Worm (Caenorhabditis elegans) whole organism, L4 larva: Measurements from ENCODE around the gene rib-1.

Experiments
- F10B5.3 ChIP-seq: sonication (generic microtip); optimal IDR thresholded peaks from 2 replicates; lab custom pipeline; 2016; ENCODE audit warnings: mild to moderate bottlenecking, missing genetic modification characterization, missing compliant biosample characterization
- R02D3.7 ChIP-seq: fragments of 150-350 bp; sonication (generic microtip); optimal IDR thresholded peaks from 3 replicates; lab custom pipeline; 2014; ENCODE audit warnings: missing biosample characterization, missing genetic modification characterization
- T20F7.1 ChIP-seq: fragments of 200-800 bp; sonication (Bioruptor generic); optimal IDR thresholded peaks from 2 replicates; lab custom pipeline; 2018; ENCODE audit warnings: mild to moderate bottlenecking, missing genetic modification characterization, missing compliant biosample characterization
- T26A8.4 ChIP-seq: fragments of 200-800 bp; sonication (Bioruptor generic); IDR thresholded peaks from 2 replicates; pipeline ENCODE4 v1.3.6; 2022; ENCODE audit warnings: missing genetic modification characterization, missing compliant biosample characterization
- Y105C5A.15 ChIP-seq: fragments of 200-800 bp; sonication (Bioruptor generic); IDR thresholded peaks from 2 replicates; pipeline ENCODE4 v1.3.6; 2022; ENCODE audit warnings: missing genetic modification characterization, missing compliant biosample characterization
- Y75B8A.6 ChIP-seq: fragments of 200-800 bp; sonication (Bioruptor generic); IDR thresholded peaks from 2 replicates; pipeline ENCODE4 v1.3.6; 2022; ENCODE audit warnings: missing genetic modification reagents, missing genetic modification characterization, missing compliant biosample characterization
- ZK337.2 ChIP-seq: fragments of 200-800 bp; sonication (Bioruptor generic); IDR thresholded peaks from 2 replicates; pipeline ENCODE4 v1.3.6; 2022; ENCODE audit warnings: missing genetic modification reagents, missing genetic modification characterization, missing compliant biosample characterization
- daf-16 ChIP-seq, 3 experiments: sonication (generic microtip); optimal IDR thresholded peaks; 2 replicates each; lab custom pipeline; 2016 to 2017; ENCODE audit warnings: missing genetic modification characterization in 3 of 3, missing genetic modification reagents in 3 of 3, mild to moderate bottlenecking in 2 of 3, missing compliant biosample characterization in 2 of 3, missing biosample characterization in 1 of 3, moderate library complexity in 1 of 3
- daf-19 ChIP-seq: fragments of 200-800 bp; sonication (Bioruptor generic); conservative IDR thresholded peaks from 2 replicates; pipeline ENCODE4 v1.3.6; 2022; ENCODE audit warnings: missing genetic modification characterization, missing compliant biosample characterization
- dmd-6 ChIP-seq: fragments of 200-800 bp; sonication (Bioruptor generic); IDR thresholded peaks from 2 replicates; pipeline ENCODE4 v1.3.6; 2022; ENCODE audit warnings: missing genetic modification reagents, missing genetic modification characterization, missing compliant biosample characterization
- dpl-1 ChIP-seq: fragments of 150-350 bp; optimal IDR thresholded peaks from 2 replicates; lab custom pipeline; 2014; ENCODE audit warnings: missing biosample characterization, missing genetic modification reagents, missing genetic modification characterization
- duxl-1 ChIP-seq: sonication (generic microtip); optimal IDR thresholded peaks from 2 replicates; lab custom pipeline; 2016; ENCODE audit warnings: mild to moderate bottlenecking, missing genetic modification characterization, moderate library complexity, missing compliant biosample characterization; ENCODE audit not compliant: poor library complexity
- dve-1 ChIP-seq: sonication (generic microtip); optimal IDR thresholded peaks from 2 replicates; lab custom pipeline; 2017; ENCODE audit warnings: antibody characterized with exemption, mild to moderate bottlenecking, missing genetic modification characterization, missing compliant biosample characterization; ENCODE audit not compliant: insufficient read depth
- egl-43 ChIP-seq: fragments of 200-800 bp; sonication (Bioruptor generic); IDR thresholded peaks from 2 replicates; pipeline ENCODE4 v1.3.6; 2022; ENCODE audit warnings: missing genetic modification reagents, missing genetic modification characterization, missing compliant biosample characterization
- fkh-10 ChIP-seq: fragments of 150-350 bp; optimal IDR thresholded peaks from 2 replicates; lab custom pipeline; 2014; ENCODE audit warnings: missing biosample characterization, missing genetic modification reagents, missing genetic modification characterization
- hif-1 ChIP-seq, 2 experiments: sonication (generic microtip); optimal IDR thresholded peaks; 2 replicates each; lab custom pipeline; 2016 to 2017; ENCODE audit warnings: missing compliant biosample characterization in 2 of 2, missing genetic modification characterization in 2 of 2, missing genetic modification reagents in 2 of 2, missing genotype in 2 of 2, mild to moderate bottlenecking in 1 of 2
- hlh-11 ChIP-seq: fragments of 200-800 bp; sonication (Bioruptor generic); optimal IDR thresholded peaks from 2 replicates; lab custom pipeline; 2018; ENCODE audit warnings: mild to moderate bottlenecking, missing genetic modification characterization, missing compliant biosample characterization
- hlh-30 ChIP-seq: sonication (generic microtip); optimal IDR thresholded peaks from 2 replicates; lab custom pipeline; 2017; ENCODE audit warnings: antibody characterized with exemption, mild to moderate bottlenecking, missing genetic modification characterization, missing compliant biosample characterization; ENCODE audit not compliant: insufficient read depth
- lin-13 ChIP-seq: fragments of 150-350 bp; optimal IDR thresholded peaks from 2 replicates; lab custom pipeline; 2014; ENCODE audit warnings: missing biosample characterization, missing genetic modification reagents, missing genetic modification characterization
- lin-38 ChIP-seq: fragments of 200-800 bp; sonication (Bioruptor generic); IDR thresholded peaks from 2 replicates; pipeline ENCODE4 v1.3.6; 2022; ENCODE audit warnings: missing genetic modification reagents, missing genetic modification characterization, missing compliant biosample characterization
- lsy-2 ChIP-seq, 2 experiments: fragments of 150-350 bp in 1 of 2; sonication (generic microtip) in 1 of 2; optimal IDR thresholded peaks; 2 replicates each; lab custom pipeline; 2014 to 2017; ENCODE audit warnings: missing biosample characterization in 2 of 2, missing genetic modification characterization in 2 of 2
- mdl-1 ChIP-seq, 2 experiments: fragments of 150-350 bp in 1 of 2; sonication (generic microtip) in 1 of 2; optimal IDR thresholded peaks; 2 replicates each; lab custom pipeline; 2014 to 2017; ENCODE audit warnings: missing biosample characterization in 2 of 2, missing genetic modification characterization in 2 of 2
- mep-1 ChIP-seq: fragments of 150-350 bp; sonication (generic microtip); optimal IDR thresholded peaks from 3 replicates; lab custom pipeline; 2014; ENCODE audit warnings: missing biosample characterization, missing genetic modification characterization
- mes-2 ChIP-seq: sonication (generic microtip); optimal IDR thresholded peaks from 2 replicates; lab custom pipeline; 2016; ENCODE audit warnings: missing genotype, mild to moderate bottlenecking, missing genetic modification characterization, missing compliant biosample characterization; ENCODE audit not compliant: poor library complexity, severe bottlenecking
- mxl-2 ChIP-seq: fragments of 200-800 bp; sonication (Bioruptor generic); conservative IDR thresholded peaks from 2 replicates; pipeline ENCODE4 v1.3.6; 2022; ENCODE audit warnings: missing genetic modification reagents, missing genetic modification characterization, missing compliant biosample characterization
- mxl-3 ChIP-seq: fragments of 200-800 bp; sonication (Bioruptor generic); optimal IDR thresholded peaks from 2 replicates; lab custom pipeline; 2018; ENCODE audit warnings: mild to moderate bottlenecking, missing genetic modification characterization, missing compliant biosample characterization
- nhr-28 ChIP-seq: fragments of 150-350 bp; optimal IDR thresholded peaks from 2 replicates; lab custom pipeline; 2014; ENCODE audit warnings: missing biosample characterization, missing genetic modification characterization
- nhr-6 ChIP-seq: fragments of 150-350 bp; optimal IDR thresholded peaks from 2 replicates; lab custom pipeline; 2014; ENCODE audit warnings: missing biosample characterization, missing genetic modification characterization
- nhr-77 ChIP-seq: fragments of 150-350 bp; optimal IDR thresholded peaks from 2 replicates; lab custom pipeline; 2014; ENCODE audit warnings: missing biosample characterization, missing genetic modification characterization
- pha-4 ChIP-seq, 2 experiments: fragments of 150-350 bp in 1 of 2; fragments of 200-800 bp in 1 of 2; sonication (Bioruptor generic) in 1 of 2; IDR thresholded peaks in 1 of 2; optimal IDR thresholded peaks in 1 of 2; 2 replicates each; pipeline versions ENCODE4 v1.3.6 to Lab custom; 2014 to 2022; ENCODE audit warnings: missing genetic modification characterization in 2 of 2, missing genetic modification reagents in 2 of 2, missing biosample characterization in 1 of 2, missing compliant biosample characterization in 1 of 2
- rbr-2 ChIP-seq: sonication (generic microtip); optimal IDR thresholded peaks from 2 replicates; lab custom pipeline; 2016; ENCODE audit warnings: missing genotype, missing genetic modification characterization, missing compliant biosample characterization
- set-16 ChIP-seq: fragments of 200-800 bp; sonication (Bioruptor generic); IDR thresholded peaks from 2 replicates; pipeline ENCODE4 v1.3.6; 2022; ENCODE audit warnings: missing genetic modification reagents, missing genetic modification characterization, missing compliant biosample characterization
- skn-1 ChIP-seq: fragments of 150-350 bp; optimal IDR thresholded peaks from 2 replicates; lab custom pipeline; 2014; ENCODE audit warnings: missing biosample characterization, missing genetic modification characterization
- snpc-1.2 ChIP-seq: fragments of 200-800 bp; sonication (Bioruptor generic); IDR thresholded peaks from 2 replicates; pipeline ENCODE4 v1.3.6; 2022; ENCODE audit warnings: missing genetic modification reagents, missing genetic modification characterization, missing compliant biosample characterization
- spr-3 ChIP-seq: fragments of 200-800 bp; sonication (Bioruptor generic); optimal IDR thresholded peaks from 2 replicates; lab custom pipeline; 2018; ENCODE audit warnings: mild to moderate bottlenecking, missing genetic modification characterization, missing compliant biosample characterization
- unc-130 ChIP-seq: sonication (generic microtip); optimal IDR thresholded peaks from 2 replicates; lab custom pipeline; 2016; ENCODE audit warnings: missing genetic modification reagents, missing genetic modification characterization, missing compliant biosample characterization
- vab-7 ChIP-seq: fragments of 200-800 bp; sonication (Bioruptor generic); IDR thresholded peaks from 2 replicates; pipeline ENCODE4 v1.3.6; 2022; ENCODE audit warnings: missing genetic modification reagents, missing genetic modification characterization, missing compliant biosample characterization

rib-1 gene

ce11 chrIV:11604909-11605308 is 26.3 kb downstream of the rib-1 start, which contains the start of the genes ragc-1 and Y24F12A.1:
Gene ragc-1, minus strand, starts transcription at chrIV:11604933.
Gene Y24F12A.1, plus strand, starts transcription at chrIV:11605254.
- no peak for TF ChIP-seq daf-19 (GFP tag; lab: Robert Waterston, UW)
- peak; percentile 46 for TF ChIP-seq dpl-1 (GFP tag; lab: Kevin White, UChicago)
- TF ChIP-seq vab-7: no peak
- TF ChIP-seq R02D3.7 (tag; lab: Kevin White, UChicago): no peak
- peak; percentile 76 for TF ChIP-seq mep-1 (tag; lab: Kevin White, UChicago)
- TF ChIP-seq nhr-77 (tag; lab: Kevin White, UChicago): peak; percentile 27
- peak; percentile 74 for TF ChIP-seq dve-1
- peak; percentile 59 for TF ChIP-seq unc-130 (GFP tag; lab: Kevin White, UChicago)
- peak; percentile 31 for TF ChIP-seq nhr-28 (tag; lab: Kevin White, UChicago)
- TF ChIP-seq rbr-2 (tag; lab: Kevin White, UChicago): peak; percentile 15
- no peak for TF ChIP-seq pha-4 (GFP tag; IDR thresholded peaks at IDR 0.05; lab: Robert Waterston, UW)
- TF ChIP-seq pha-4 (tag; optimal IDR thresholded peaks at IDR 0.05; lab: Kevin White, UChicago): peak; percentile 51
- no peak for TF ChIP-seq Y75B8A.6
- TF ChIP-seq lin-38 (GFP tag; lab: Robert Waterston, UW): peak; percentile 51
- TF ChIP-seq fkh-10 (GFP tag; lab: Kevin White, UChicago): no peak
- peak in 1 of 2 experiments; percentile 77 for TF ChIP-seq mdl-1 (tag; optimal IDR thresholded peaks at IDR 0.05; lab: Kevin White, UChicago)
- TF ChIP-seq hif-1 (tag; optimal IDR thresholded peaks at IDR 0.05; lab: Kevin White, UChicago): peak in 1 of 2 experiments; percentile 2
- no peak for TF ChIP-seq lin-13 (GFP tag; lab: Kevin White, UChicago)
- no peak for TF ChIP-seq skn-1
- TF ChIP-seq Y105C5A.15 (GFP tag; lab: Robert Waterston, UW): no peak
- no peak for TF ChIP-seq F10B5.3
- no peak for TF ChIP-seq snpc-1.2 (GFP tag; lab: Robert Waterston, UW)
- TF ChIP-seq duxl-1 (tag; lab: Kevin White, UChicago): no peak
- TF ChIP-seq hlh-11 (tag; lab: Kevin White, UChicago): peak; percentile 44
- no peak for TF ChIP-seq ZK337.2 (GFP tag; lab: Robert Waterston, UW)
- TF ChIP-seq hlh-30 (tag; lab: Kevin White, UChicago): peak; percentile 82
- TF ChIP-seq T20F7.1 (GFP tag; lab: Kevin White, UChicago): peak; percentile 3
- no peak for TF ChIP-seq dmd-6 (GFP tag; lab: Robert Waterston, UW)
- no peak for TF ChIP-seq daf-16 (GFP tag; optimal IDR thresholded peaks at IDR 0.05; lab: Kevin White, UChicago)
- TF ChIP-seq daf-16 (tag; optimal IDR thresholded peaks at IDR 0.05; lab: Kevin White, UChicago): peak; percentile 57
- no peak for TF ChIP-seq T26A8.4 (GFP tag; lab: Robert Waterston, UW)
- peak; percentile 78 for TF ChIP-seq mxl-3 (GFP tag; lab: Kevin White, UChicago)
- TF ChIP-seq lsy-2 (tag; optimal IDR thresholded peaks at IDR 0.05; lab: Kevin White, UChicago): peak in 1 of 2 experiments; percentile 72
- peak; percentile 31 for TF ChIP-seq nhr-6 (tag; lab: Kevin White, UChicago)
- TF ChIP-seq mes-2 (tag; lab: Kevin White, UChicago): peak; percentile 83
- TF ChIP-seq spr-3 (GFP tag; lab: Kevin White, UChicago): no peak

ce11 chrIV:11616543-11616942 is 38.0 kb downstream of the rib-1 start:
- TF ChIP-seq mxl-2 (GFP tag; lab: Robert Waterston, UW) (peak; percentile 60; the same call in 1 of the 2 replicates), egl-43 (GFP tag; lab: Robert Waterston, UW) (peak; percentile 63; the same call in 1 of the 2 replicates), set-16 (GFP tag; lab: Robert Waterston, UW) (peak; percentile 97)
